Fruit fly (Drosophila melanogaster) whole organism, embryonic: Measurements from ENCODE around the gene CG9782.

Experiments used
- ATbp ChIP-seq: fragments of 200-800 bp; sonication (Bioruptor generic); optimal IDR thresholded peaks from 2 replicates; lab custom pipeline; 2017; ENCODE audit warnings: missing biosample characterization, mild to moderate bottlenecking, missing genetic modification characterization, missing genetic modification reagents
- Asciz ChIP-seq: fragments of 200-800 bp; sonication (Bioruptor generic); optimal IDR thresholded peaks from 2 replicates; lab custom pipeline; 2017; ENCODE audit warnings: missing biosample characterization, mild to moderate bottlenecking, missing genetic modification characterization, missing genetic modification reagents
- Atf6 ChIP-seq: fragments of 200-800 bp; sonication (Bioruptor generic); IDR thresholded peaks from 2 replicates; pipeline ENCODE4 v1.3.6; 2022; ENCODE audit warnings: missing biosample characterization, missing genetic modification characterization
- Bgb ChIP-seq: fragments of 200-800 bp; sonication (Bioruptor generic); IDR thresholded peaks from 2 replicates; pipeline ENCODE4 v1.3.6; 2022; ENCODE audit warnings: missing biosample characterization, missing genetic modification characterization; ENCODE audit not compliant: partially characterized antibody
- C15 ChIP-seq: fragments of 200-800 bp; sonication (Bioruptor generic); IDR thresholded peaks from 3 replicates; pipeline ENCODE4 v1.3.6; 2022; ENCODE audit warnings: missing biosample characterization, missing genetic modification characterization
- CG10543 ChIP-seq: fragments of 200-800 bp; sonication (Bioruptor generic); optimal IDR thresholded peaks from 3 replicates; lab custom pipeline; 2017; ENCODE audit warnings: missing biosample characterization, mild to moderate bottlenecking, missing genetic modification characterization, moderate library complexity
- CG10959 ChIP-seq: fragments of 200-800 bp; sonication (Bioruptor generic); IDR thresholded peaks from 2 replicates; pipeline ENCODE4 v1.3.6; 2022; ENCODE audit warnings: missing biosample characterization, missing genetic modification characterization
- CG10979 ChIP-seq: fragments of 200-800 bp; sonication (Bioruptor generic); optimal IDR thresholded peaks from 2 replicates; lab custom pipeline; 2018; ENCODE audit warnings: missing biosample characterization, mild to moderate bottlenecking, missing genetic modification characterization, moderate library complexity
- CG14860 ChIP-seq: fragments of 200-800 bp; sonication (Bioruptor generic); IDR thresholded peaks from 3 replicates; pipeline ENCODE4 v1.3.6; 2022; ENCODE audit warnings: missing biosample characterization, missing genetic modification characterization; ENCODE audit not compliant: partially characterized antibody
- CG14965 ChIP-seq: fragments of 200-800 bp; sonication (Bioruptor generic); optimal IDR thresholded peaks from 2 replicates; lab custom pipeline; 2016; ENCODE audit warnings: missing biosample characterization, missing genetic modification characterization, borderline replicate concordance
- CG17328 ChIP-seq: fragments of 200-800 bp; sonication (Bioruptor generic); IDR thresholded peaks from 2 replicates; pipeline ENCODE4 v1.3.6; 2022; ENCODE audit warnings: missing biosample characterization, missing genetic modification characterization
- CG17385 ChIP-seq: fragments of 200-800 bp; sonication (Bioruptor generic); optimal IDR thresholded peaks from 3 replicates; lab custom pipeline; 2018; ENCODE audit warnings: missing biosample characterization, mild to moderate bottlenecking, missing genetic modification characterization
- CG17912 ChIP-seq: fragments of 200-800 bp; sonication (Bioruptor generic); optimal IDR thresholded peaks from 2 replicates; lab custom pipeline; 2018; ENCODE audit warnings: missing biosample characterization, mild to moderate bottlenecking, missing genetic modification characterization
- CG18599 ChIP-seq: fragments of 200-800 bp; sonication (Bioruptor generic); optimal IDR thresholded peaks from 3 replicates; lab custom pipeline; 2017; ENCODE audit warnings: missing biosample characterization, missing genetic modification characterization, mild to moderate bottlenecking, moderate library complexity, missing genetic modification reagents
- CG3281 ChIP-seq: fragments of 200-800 bp; sonication (Bioruptor generic); optimal IDR thresholded peaks from 3 replicates; lab custom pipeline; 2017; ENCODE audit warnings: missing biosample characterization, mild to moderate bottlenecking, missing genetic modification characterization
- CG34224 ChIP-seq: fragments of 200-800 bp; sonication (Bioruptor generic); IDR thresholded peaks from 3 replicates; pipeline ENCODE4 v1.3.6; 2022; ENCODE audit warnings: missing biosample characterization, missing genetic modification characterization; ENCODE audit not compliant: partially characterized antibody
- CG3838 ChIP-seq: fragments of 200-800 bp; sonication (Bioruptor generic); optimal IDR thresholded peaks from 3 replicates; lab custom pipeline; 2016; ENCODE audit warnings: missing biosample characterization, missing genetic modification characterization
- CG42726 ChIP-seq: fragments of 200-800 bp; sonication (Bioruptor generic); IDR thresholded peaks from 2 replicates; pipeline ENCODE4 v1.3.6; 2022; ENCODE audit warnings: missing biosample characterization, missing genetic modification characterization; ENCODE audit not compliant: partially characterized antibody
- CG6254 ChIP-seq: fragments of 200-800 bp; sonication (Bioruptor generic); optimal IDR thresholded peaks from 3 replicates; lab custom pipeline; 2017; ENCODE audit warnings: mild to moderate bottlenecking, missing biosample characterization, missing genetic modification reagents, missing genetic modification characterization
- CG7357 ChIP-seq: fragments of 200-800 bp; sonication (Bioruptor generic); IDR thresholded peaks from 3 replicates; pipeline ENCODE4 v1.3.6; 2022; ENCODE audit warnings: missing biosample characterization, missing genetic modification characterization
- CG7372 ChIP-seq: fragments of 200-800 bp; sonication (Bioruptor generic); IDR thresholded peaks from 2 replicates; pipeline ENCODE4 v1.3.6; 2022; ENCODE audit warnings: missing biosample characterization, missing genetic modification characterization
- Dref ChIP-seq: fragments of 200-800 bp; sonication (Bioruptor generic); IDR thresholded peaks from 2 replicates; pipeline ENCODE4 v1.3.6; 2022; ENCODE audit warnings: missing biosample characterization, missing genetic modification characterization
- HLHmδ ChIP-seq: fragments of 200-800 bp; sonication (Bioruptor generic); optimal IDR thresholded peaks from 2 replicates; lab custom pipeline; 2018; ENCODE audit warnings: missing biosample characterization, mild to moderate bottlenecking, missing genetic modification characterization, moderate library complexity
- Lim3 ChIP-seq: fragments of 200-800 bp; sonication (Bioruptor generic); IDR thresholded peaks from 2 replicates; pipeline ENCODE4 v1.3.6; 2022; ENCODE audit warnings: missing biosample characterization, missing genetic modification characterization
- Mad ChIP-seq: fragments of 200-800 bp; sonication (Bioruptor generic); optimal IDR thresholded peaks from 2 replicates; lab custom pipeline; 2016; ENCODE audit warnings: missing biosample characterization, missing genetic modification characterization
- Optix ChIP-seq: fragments of 200-800 bp; sonication (Bioruptor generic); IDR thresholded peaks from 3 replicates; pipeline ENCODE4 v1.3.6; 2022; ENCODE audit warnings: missing biosample characterization, missing genetic modification characterization
- Rx ChIP-seq: fragments of 200-800 bp; sonication (Bioruptor generic); IDR thresholded peaks from 2 replicates; pipeline ENCODE4 v1.3.6; 2022; ENCODE audit warnings: missing biosample characterization, missing genetic modification characterization
- TFAM ChIP-seq: fragments of 200-800 bp; sonication (Bioruptor generic); optimal IDR thresholded peaks from 2 replicates; lab custom pipeline; 2017; ENCODE audit warnings: missing biosample characterization, missing genetic modification characterization, inconsistent platforms
- Vsx1 ChIP-seq: fragments of 200-800 bp; sonication (Bioruptor generic); optimal IDR thresholded peaks from 2 replicates; lab custom pipeline; 2017; ENCODE audit warnings: missing biosample characterization, mild to moderate bottlenecking, missing genetic modification characterization, missing genetic modification reagents
- cad ChIP-seq: fragments of >200 bp; optimal IDR thresholded peaks from 2 replicates; lab custom pipeline; 2017; ENCODE audit warnings: missing biosample characterization, missing genetic modification characterization
- corto ChIP-seq: fragments of 200-800 bp; sonication (Bioruptor generic); optimal IDR thresholded peaks from 2 replicates; lab custom pipeline; 2016; ENCODE audit warnings: missing biosample characterization, mild to moderate bottlenecking, missing genetic modification characterization, moderate library complexity
- dm ChIP-seq: fragments of 200-800 bp; sonication (Bioruptor generic); optimal IDR thresholded peaks from 3 replicates; lab custom pipeline; 2016; ENCODE audit warnings: missing biosample characterization, missing genetic modification characterization
- dmrt11E ChIP-seq: fragments of 200-800 bp; sonication (Bioruptor generic); optimal IDR thresholded peaks from 3 replicates; lab custom pipeline; 2018; ENCODE audit warnings: missing biosample characterization, mild to moderate bottlenecking, missing genetic modification characterization, moderate library complexity
- fd64A ChIP-seq: fragments of 200-800 bp; sonication (Bioruptor generic); optimal IDR thresholded peaks from 3 replicates; lab custom pipeline; 2018; ENCODE audit warnings: missing biosample characterization, mild to moderate bottlenecking, missing genetic modification characterization
- fru ChIP-seq: fragments of >200 bp; optimal IDR thresholded peaks from 2 replicates; lab custom pipeline; 2017
- lilli ChIP-seq: fragments of 200-800 bp; sonication (Bioruptor generic); optimal IDR thresholded peaks from 3 replicates; lab custom pipeline; 2016; ENCODE audit warnings: missing biosample characterization, missing genetic modification characterization
- salm ChIP-seq: fragments of 200-800 bp; sonication (Bioruptor generic); optimal IDR thresholded peaks from 2 replicates; lab custom pipeline; 2018; ENCODE audit warnings: missing biosample characterization, mild to moderate bottlenecking, missing genetic modification characterization
- sc ChIP-seq, 3 experiments: fragments of >200 bp in 2 of 3; fragments of 200-800 bp in 1 of 3; sonication (Bioruptor generic) in 1 of 3; optimal IDR thresholded peaks; 2 replicates in 2 of 3; 3 replicates in 1 of 3; lab custom pipeline; 2017; ENCODE audit warnings: mild to moderate bottlenecking in 1 of 3, missing biosample characterization in 1 of 3, missing genetic modification characterization in 1 of 3, missing genetic modification reagents in 1 of 3
- seq ChIP-seq: fragments of 200-800 bp; sonication (Bioruptor generic); IDR thresholded peaks from 2 replicates; pipeline ENCODE4 v1.3.6; 2022; ENCODE audit warnings: missing biosample characterization, missing genetic modification characterization
- sim ChIP-seq: fragments of 200-800 bp; sonication (Bioruptor generic); IDR thresholded peaks from 2 replicates; pipeline ENCODE4 v1.3.6; 2022; ENCODE audit warnings: missing biosample characterization, missing genetic modification characterization
- tna ChIP-seq: fragments of 200-800 bp; sonication (Bioruptor generic); IDR thresholded peaks from 2 replicates; pipeline ENCODE4 v1.3.6; 2022; ENCODE audit warnings: missing biosample characterization, missing genetic modification characterization; ENCODE audit not compliant: partially characterized antibody
- wor ChIP-seq: fragments of 200-800 bp; sonication (Bioruptor generic); IDR thresholded peaks from 2 replicates; pipeline ENCODE4 v1.3.6; 2022; ENCODE audit warnings: missing biosample characterization, missing genetic modification characterization
- z ChIP-seq: fragments of 200-800 bp; sonication (Bioruptor generic); IDR thresholded peaks from 3 replicates; pipeline ENCODE4 v1.3.6; 2022; ENCODE audit warnings: missing biosample characterization, missing genetic modification characterization
- zen2 ChIP-seq: fragments of 200-800 bp; sonication (Bioruptor generic); IDR thresholded peaks from 3 replicates; pipeline ENCODE4 v1.3.6; 2022; ENCODE audit warnings: missing biosample characterization, missing genetic modification characterization; ENCODE audit not compliant: partially characterized antibody
- zf30C ChIP-seq: fragments of 200-800 bp; sonication (Bioruptor generic); optimal IDR thresholded peaks from 3 replicates; lab custom pipeline; 2018; ENCODE audit warnings: missing biosample characterization, mild to moderate bottlenecking, missing genetic modification characterization

The CG9782 gene

DNA sequence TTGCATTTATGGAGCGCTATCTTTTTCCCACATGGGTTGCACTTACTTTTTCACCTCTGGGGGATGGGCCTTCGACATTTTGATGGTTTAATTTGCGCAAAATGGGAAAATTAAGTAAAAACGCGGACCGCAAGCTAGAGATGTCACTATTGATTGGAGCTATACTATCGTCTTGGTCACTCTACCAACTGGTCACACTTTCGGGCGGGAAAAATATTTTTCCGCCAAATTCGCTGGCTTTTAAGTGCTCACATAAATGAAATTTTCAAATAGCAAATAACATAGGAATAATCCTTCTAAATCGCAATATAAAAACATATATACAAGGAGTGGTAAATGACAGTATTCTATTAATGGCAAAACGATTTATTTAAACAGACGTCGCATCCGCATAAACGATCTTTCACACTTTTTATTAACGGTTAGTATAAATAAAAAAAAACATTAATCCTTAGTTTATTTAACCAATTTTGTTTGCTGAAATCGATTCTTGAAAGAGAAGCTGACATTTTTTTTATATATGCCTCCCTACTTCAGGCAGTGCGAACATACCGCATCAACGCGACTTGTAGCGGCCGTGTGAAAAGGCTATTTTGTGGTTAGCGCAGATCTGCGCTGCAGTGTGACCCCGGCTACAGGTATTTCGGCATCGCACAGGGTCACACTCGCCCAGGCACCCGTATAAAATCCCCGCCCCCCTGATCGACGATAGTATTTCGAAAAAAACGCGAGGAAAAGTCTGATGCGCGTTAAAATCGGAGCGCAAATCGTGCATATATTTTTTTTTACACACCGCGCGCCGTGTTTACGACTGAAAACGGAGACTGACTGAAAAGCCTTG is 19.1 kb upstream of the CG9782 start, which contains the start of the genes SNRPG and mthl1 (continued):
- TF ChIP-seq Mad (peak; percentile 69), sc (optimal IDR thresholded peaks at IDR 0.05; lab: Kevin White, UChicago) (no peak), sc (GFP tag; optimal IDR thresholded peaks at IDR 0.05; lab: Kevin White, UChicago) (peak; percentile 25), CG7357 (GFP tag; lab: Robert Waterston, UW) (peak; percentile 100), zen2 (GFP tag; lab: Robert Waterston, UW) (no peak), CG10959 (GFP tag; lab: Robert Waterston, UW) (peak; percentile 77), CG10979 (tag; lab: Kevin White, UChicago) (peak; percentile 47), z (GFP tag; lab: Robert Waterston, UW) (0 out of 3 replicates have a peak, but pooled peaks have one; percentile 16), Asciz (GFP tag; lab: Kevin White, UChicago) (no peak), sim (GFP tag; lab: Robert Waterston, UW) (peak; percentile 60; the same call in 1 of the 2 replicates), CG42726 (GFP tag; lab: Robert Waterston, UW) (peak; percentile 80), CG17912 (GFP tag; lab: Kevin White, UChicago) (no peak), CG18599 (peak; percentile 70), CG7372 (GFP tag; lab: Robert Waterston, UW) (peak; percentile 90), dm (GFP tag; lab: Kevin White, UChicago) (peak; percentile 48), salm (tag; lab: Kevin White, UChicago) (no peak), CG34224 (GFP tag; lab: Robert Waterston, UW) (peak; percentile 65), lilli (GFP tag; lab: Kevin White, UChicago) (peak; percentile 55), CG17385 (GFP tag; lab: Kevin White, UChicago) (peak; percentile 64), Lim3 (peak; percentile 70), CG3281 (GFP tag; lab: Kevin White, UChicago) (peak; percentile 53), zf30C (GFP tag; lab: Kevin White, UChicago) (peak; percentile 29), CG14860 (GFP tag; lab: Robert Waterston, UW) (peak; percentile 47; the same call in 1 of the 3 replicates), CG6254 (GFP tag; lab: Kevin White, UChicago) (no peak), ATbp (GFP tag; lab: Kevin White, UChicago) (no peak), HLHmδ (GFP tag; lab: Kevin White, UChicago) (peak; percentile 19), cad (GFP tag; lab: Kevin White, UChicago) (no peak), CG17328 (peak; percentile 88), dmrt11E (peak; percentile 64), CG10543 (GFP tag; lab: Kevin White, UChicago) (peak; percentile 46), fru (lab: Kevin White, UChicago) (no peak), Vsx1 (GFP tag; lab: Kevin White, UChicago) (no peak), corto (GFP tag; lab: Kevin White, UChicago) (no peak)
- TF ChIP-seq, all 482 proteins: peak for 389

DNA sequence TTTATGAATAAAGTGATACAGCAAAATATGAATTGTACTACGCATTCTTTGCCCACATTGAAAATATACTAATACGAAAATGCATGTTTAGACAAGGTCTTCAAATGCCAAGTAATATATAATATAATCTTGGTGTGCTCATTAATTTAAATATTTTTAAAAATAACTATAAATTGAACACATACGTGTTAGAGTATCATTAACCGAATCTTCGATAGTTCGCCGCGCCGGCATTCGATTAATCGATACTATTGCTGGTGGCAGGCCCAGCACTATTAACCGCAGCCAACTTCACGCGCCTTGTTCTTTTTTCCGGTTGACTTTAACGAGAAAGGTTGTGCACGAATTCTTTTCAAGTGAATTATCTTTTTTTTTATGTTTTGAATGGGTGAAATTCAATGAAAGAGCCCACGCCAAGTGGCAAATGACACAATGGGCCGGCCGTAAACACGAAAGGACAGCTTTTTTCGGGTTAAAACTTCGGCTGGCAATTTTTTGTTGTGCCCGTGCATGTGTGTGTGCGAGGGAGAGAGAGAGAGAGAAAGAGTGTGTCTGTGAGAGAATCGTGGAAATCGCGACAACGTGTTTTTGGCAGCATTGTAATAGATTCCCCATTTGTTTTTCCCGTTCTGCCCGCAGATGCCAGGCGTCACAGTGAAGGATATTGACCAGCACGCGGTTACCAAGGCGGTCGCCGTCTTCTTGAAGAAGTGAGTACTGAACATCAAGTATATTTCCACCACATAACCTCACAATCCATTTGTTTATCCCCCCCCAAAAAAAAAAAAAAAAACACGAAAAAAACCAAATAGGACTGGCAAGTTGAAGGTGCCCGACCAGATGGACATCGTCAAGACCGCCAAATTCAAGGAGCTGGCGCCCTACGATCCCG is 16.5 kb upstream of the CG9782 start, which contains the start of gene RpS19a:
RpS19a (plus strand) TSS at position 301 of the 892 bp plus-strand sequence.
- TF ChIP-seq Bgb (peak; percentile 12), C15 (peak; percentile 68; the same call in 1 of the 3 replicates), wor (GFP tag; lab: Robert Waterston, UW) (no peak), TFAM (GFP tag; lab: Kevin White, UChicago) (no peak), Rx (peak; percentile 82), fd64A (GFP tag; lab: Kevin White, UChicago) (peak; percentile 87), Optix (peak; percentile 66; the same call in 2 of the 3 replicates), seq (GFP tag; lab: Robert Waterston, UW) (peak; percentile 53; the same call in 1 of the 2 replicates), Dref (peak; percentile 75), tna (GFP tag; lab: Robert Waterston, UW) (no peak), CG3838 (GFP tag; lab: Kevin White, UChicago) (no peak), Atf6 (peak; percentile 69), CG14965 (GFP tag; lab: Kevin White, UChicago) (no peak)
